Worm (Caenorhabditis elegans): Measurements from ENCODE around the gene skr-20.

The skr-20 gene

ce11 chrX:13264550-13264949, 41.2 kb upstream of the skr-20 start (continued):
- TF ChIP-seq D1046.2 (GFP tag; IDR thresholded peaks at IDR 0.05) (peak; percentile 80; the same call in 1 of the 2 replicates), mdl-1 (tag; optimal IDR thresholded peaks at IDR 0.05) (peak; percentile 22 to 72), daf-16 (GFP tag; optimal IDR thresholded peaks at IDR 0.05) (peak; percentile 59 to 81), daf-16 (tag; optimal IDR thresholded peaks at IDR 0.05) (peak; percentile 44), F26F4.8 (GFP tag; conservative IDR thresholded peaks at IDR 0.05) (peak; percentile 94), hmg-1.1 (GFP tag; IDR thresholded peaks at IDR 0.05) (peak; percentile 96), fos-1 (tag; optimal IDR thresholded peaks at IDR 0.05) (no peak), zip-2 (tag; optimal IDR thresholded peaks at IDR 0.05) (peak; percentile 40), unc-130 (GFP tag; optimal IDR thresholded peaks at IDR 0.05) (peak; percentile 14), lin-13 (GFP tag; optimal IDR thresholded peaks at IDR 0.05) (peak; percentile 55), arid-1 (GFP tag; conservative IDR thresholded peaks at IDR 0.05) (peak; percentile 93), tag-97 (GFP tag; IDR thresholded peaks at IDR 0.05) (no peak), ama-1 (optimal IDR thresholded peaks at IDR 0.05) (no peak), lir-3 (tag; optimal IDR thresholded peaks at IDR 0.05) (peak; percentile 70), zip-11 (GFP tag; IDR thresholded peaks at IDR 0.05) (peak; percentile 65; the same call in 1 of the 2 replicates), hif-1 (tag; optimal IDR thresholded peaks at IDR 0.05) (peak; percentile 33 to 51), snpc-4 (tag; optimal IDR thresholded peaks at IDR 0.05) (no peak), lin-29 (GFP tag; IDR thresholded peaks at IDR 0.05) (peak; percentile 74; the same call in 1 of the 2 replicates), mxl-3 (GFP tag; optimal IDR thresholded peaks at IDR 0.05) (peak; percentile 54), nhr-111 (GFP tag; optimal IDR thresholded peaks at IDR 0.05) (peak; percentile 61), sdz-12 (GFP tag; optimal IDR thresholded peaks at IDR 0.05) (peak; percentile 49), skn-1 (tag; optimal IDR thresholded peaks at IDR 0.05) (no peak), zag-1 (tag; optimal IDR thresholded peaks at IDR 0.05) (no peak), aha-1 (tag) (peak; percentile 98), egl-43 (GFP tag; IDR thresholded peaks at IDR 0.05) (peak; percentile 95), zfp-3 (GFP tag; conservative IDR thresholded peaks at IDR 0.05) (peak; percentile 65; the same call in 1 of the 2 replicates), Y75B8A.6 (GFP tag; IDR thresholded peaks at IDR 0.05) (peak; percentile 79; the same call in 1 of the 2 replicates), ceh-44 (GFP tag; IDR thresholded peaks at IDR 0.05) (peak; percentile 44; the same call in 1 of the 2 replicates), dmd-6 (GFP tag; IDR thresholded peaks at IDR 0.05) (peak; percentile 71), gei-8 (GFP tag; optimal IDR thresholded peaks at IDR 0.05) (peak; percentile 62), spr-1 (tag; optimal IDR thresholded peaks at IDR 0.05) (peak; percentile 60), dmd-8 (GFP tag; IDR thresholded peaks at IDR 0.05) (peak; percentile 87), F37D6.2 (tag; optimal IDR thresholded peaks at IDR 0.05) (peak; percentile 59), attf-4 (tag; optimal IDR thresholded peaks at IDR 0.05) (no peak), snpc-1.2 (GFP tag; IDR thresholded peaks at IDR 0.05) (peak; percentile 89), ceh-62 (tag; optimal IDR thresholded peaks at IDR 0.05) (no peak), tra-1 (GFP tag; IDR thresholded peaks at IDR 0.05) (peak; percentile 67; the same call in 1 of the 2 replicates), nhr-48 (tag; optimal IDR thresholded peaks at IDR 0.05) (peak; percentile 71), hlh-30 (tag; optimal IDR thresholded peaks at IDR 0.05; ENCODE audit: insufficient read depth) (peak; percentile 70), dmd-9 (GFP tag; IDR thresholded peaks at IDR 0.05) (peak; percentile 77; the same call in 1 of the 2 replicates), nhr-28 (tag; optimal IDR thresholded peaks at IDR 0.05) (peak; percentile 46), lin-38 (GFP tag; IDR thresholded peaks at IDR 0.05) (no peak), nhr-76 (tag; optimal IDR thresholded peaks at IDR 0.05) (no peak), lin-15B (tag; optimal IDR thresholded peaks at IDR 0.05) (no peak), T20F7.1 (GFP tag; optimal IDR thresholded peaks at IDR 0.05) (no peak), daf-12 (tag; optimal IDR thresholded peaks at IDR 0.05) (no peak), rbr-2 (tag; optimal IDR thresholded peaks at IDR 0.05) (peak; percentile 64), Y105C5A.15 (GFP tag; IDR thresholded peaks at IDR 0.05) (peak; percentile 62; the same call in 1 of the 2 replicates), ceh-32 (tag; optimal IDR thresholded peaks at IDR 0.05; ENCODE audit: poor library complexity) (peak; percentile 45), nhr-237 (tag; optimal IDR thresholded peaks at IDR 0.05) (no peak), mxl-2 (GFP tag; conservative IDR thresholded peaks at IDR 0.05) (peak; percentile 79; the same call in 1 of the 2 replicates)

All from whole organism, L4 larva.